Worm (Caenorhabditis elegans) whole organism, mixed stage, embryonic: ENCODE results near the gene sna-3.

Experiments
- ces-1 ChIP-seq: fragments of 150-350 bp; optimal IDR thresholded peaks from 2 replicates; lab custom pipeline; 2014; ENCODE audit warnings: missing biosample characterization, missing genetic modification reagents, missing genetic modification characterization
- mep-1 ChIP-seq: fragments of 150-350 bp; optimal IDR thresholded peaks from 2 replicates; lab custom pipeline; 2017; ENCODE audit warnings: missing biosample characterization, missing genetic modification reagents, missing genetic modification characterization, inconsistent platforms

DNA sequence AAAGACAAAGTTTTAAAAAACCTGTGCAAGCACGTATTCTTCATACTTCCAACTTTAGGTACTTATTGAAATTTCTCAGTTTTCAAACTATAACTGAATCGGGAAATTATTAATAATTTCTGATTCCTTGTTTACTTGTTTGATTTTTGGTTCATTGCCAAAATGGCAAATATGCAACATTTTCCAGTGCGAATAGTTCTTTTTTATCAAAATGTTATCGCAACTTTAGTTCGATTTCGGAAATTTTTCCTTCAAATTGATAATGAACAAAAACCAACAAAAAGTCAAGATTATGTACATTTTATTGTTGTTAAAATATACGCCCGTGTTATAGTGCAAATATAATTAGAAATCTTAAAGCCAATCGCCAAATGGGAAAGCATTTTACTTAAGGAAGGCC lies 28.4 kb downstream of the sna-3 start:
- TF ChIP-seq mep-1 (no peak), ces-1 (GFP tag; lab: Kevin White, UChicago) (no peak)
